Fruit fly (Drosophila melanogaster): ENCODE measurements around the gene temp.

- no peak for TF ChIP-seq h (optimal IDR thresholded peaks at IDR 0.05)
- no peak for TF ChIP-seq insv (optimal IDR thresholded peaks at IDR 0.05)
- no peak for TF ChIP-seq psq (optimal IDR thresholded peaks at IDR 0.05)
Measured at dm6 chrX:2219246-2219645, 43.1 kb downstream of the temp start.

Data from Kc167 (cell line).